Fruit fly (Drosophila melanogaster) whole organism, pupa: ENCODE data around the gene CG31145.

Experiments used
- CG10348 ChIP-seq: fragments of 200-800 bp; sonication (Bioruptor generic); IDR thresholded peaks from 2 replicates; pipeline ENCODE4 v1.3.6; 2022; ENCODE audit warnings: missing biosample characterization, missing genetic modification characterization
- CG12605 ChIP-seq: fragments of 200-800 bp; sonication (Bioruptor generic); IDR thresholded peaks from 2 replicates; pipeline ENCODE4 v1.3.6; 2022; ENCODE audit warnings: missing biosample characterization, missing genetic modification characterization
- CG13204 ChIP-seq: fragments of 200-800 bp; sonication (Bioruptor generic); optimal IDR thresholded peaks from 2 replicates; lab custom pipeline; 2018; ENCODE audit warnings: missing biosample characterization, mild to moderate bottlenecking, missing genetic modification characterization, moderate library complexity
- CG8159 ChIP-seq: fragments of 200-800 bp; sonication (Bioruptor generic); optimal IDR thresholded peaks from 3 replicates; lab custom pipeline; 2018; ENCODE audit warnings: missing biosample characterization, mild to moderate bottlenecking, missing genetic modification characterization, moderate library complexity
- CG8301 ChIP-seq: fragments of 200-800 bp; sonication (Bioruptor generic); optimal IDR thresholded peaks from 2 replicates; lab custom pipeline; 2018; ENCODE audit warnings: missing biosample characterization, mild to moderate bottlenecking, missing genetic modification characterization
- CG9948 ChIP-seq: fragments of 200-800 bp; sonication (Bioruptor generic); optimal IDR thresholded peaks from 2 replicates; lab custom pipeline; 2018; ENCODE audit warnings: missing biosample characterization, mild to moderate bottlenecking, missing genetic modification characterization, moderate library complexity
- EcR ChIP-seq: fragments of 200-800 bp; sonication (Bioruptor generic); optimal IDR thresholded peaks from 3 replicates; lab custom pipeline; 2019; ENCODE audit warnings: missing biosample characterization, missing genetic modification characterization, mild to moderate bottlenecking, moderate library complexity, missing genetic modification reagents
- Pif1B ChIP-seq: fragments of 200-800 bp; sonication (Bioruptor generic); optimal IDR thresholded peaks from 3 replicates; lab custom pipeline; 2016; ENCODE audit warnings: missing biosample characterization, missing genetic modification characterization
- fd96Ca ChIP-seq: fragments of 200-800 bp; sonication (Bioruptor generic); IDR thresholded peaks from 3 replicates; pipeline ENCODE4 v1.3.6; 2022; ENCODE audit warnings: missing biosample characterization, missing genetic modification characterization
- gl ChIP-seq: fragments of 200-800 bp; sonication (Bioruptor generic); optimal IDR thresholded peaks from 2 replicates; lab custom pipeline; 2018; ENCODE audit warnings: missing biosample characterization, mild to moderate bottlenecking, missing genetic modification characterization

- TF ChIP-seq fd96Ca (GFP tag; lab: Robert Waterston, UW) (no peak), CG8301 (no peak), CG13204 (no peak), CG10348 (GFP tag; lab: Robert Waterston, UW) (no peak), CG12605 (no peak), CG8159 (tag; lab: Kevin White, UChicago) (no peak), EcR (GFP tag; lab: Kevin White, UChicago) (no peak), Pif1B (GFP tag; lab: Kevin White, UChicago) (no peak), CG9948 (tag; lab: Kevin White, UChicago) (no peak), gl (tag; lab: Kevin White, UChicago) (no peak)
Observed at dm6 chr3R:23673084-23673483, 3.6 kb upstream of the CG31145 start.
